Worm (Caenorhabditis elegans): Measurements from ENCODE around the gene sru-39.
A peak's percentile ranks its signal among the peaks of the same experiment; 100 is the strongest.

The sru-39 gene

ce11 chrV:9789657-9790261 lies 13.5 kb upstream of the sru-39 start, which contains the start of gene ztf-7:
TSS of gene ztf-7 (minus strand) at chrV:9789707.
- TF ChIP-seq drap-1 (GFP tag; optimal IDR thresholded peaks at IDR 0.05): no peak
- TF ChIP-seq mls-2 (tag; optimal IDR thresholded peaks at IDR 0.05): no peak
- no peak for TF ChIP-seq elt-3 (tag; optimal IDR thresholded peaks at IDR 0.05)
- no peak for TF ChIP-seq ham-2 (GFP tag; optimal IDR thresholded peaks at IDR 0.05)
- peak; percentile 72 for TF ChIP-seq hlh-1 (tag; optimal IDR thresholded peaks at IDR 0.05)
- TF ChIP-seq ces-1 (GFP tag; optimal IDR thresholded peaks at IDR 0.05): no peak
- no peak for TF ChIP-seq mab-5 (tag; optimal IDR thresholded peaks at IDR 0.05)
- TF ChIP-seq nhr-2 (tag; optimal IDR thresholded peaks at IDR 0.05): no peak
- TF ChIP-seq unc-62 (GFP tag; optimal IDR thresholded peaks at IDR 0.05): peak; percentile 67
- TF ChIP-seq lin-32 (GFP tag; optimal IDR thresholded peaks at IDR 0.05): peak; percentile 4
- TF ChIP-seq nhr-76 (tag; optimal IDR thresholded peaks at IDR 0.05): no peak
- TF ChIP-seq pha-4 (tag; optimal IDR thresholded peaks at IDR 0.05): peak; percentile 84
- no peak for TF ChIP-seq unc-120 (tag; optimal IDR thresholded peaks at IDR 0.05; ENCODE audit: poor library complexity, severe bottlenecking)
- no peak for TF ChIP-seq zip-8 (tag; optimal IDR thresholded peaks at IDR 0.05)
- TF ChIP-seq unc-39 (tag; optimal IDR thresholded peaks at IDR 0.05): no peak
- no peak for TF ChIP-seq elt-1 (tag; optimal IDR thresholded peaks at IDR 0.05; ENCODE audit: borderline replicate concordance, insufficient read depth)
- TF ChIP-seq tbx-8 (GFP tag; optimal IDR thresholded peaks at IDR 0.05): no peak
- TF ChIP-seq nhr-28 (tag; optimal IDR thresholded peaks at IDR 0.05): no peak
- TF ChIP-seq cnd-1 (tag; optimal IDR thresholded peaks at IDR 0.05): no peak
- no peak for TF ChIP-seq M03D4.4 (tag; optimal IDR thresholded peaks at IDR 0.05)
- TF ChIP-seq bed-3 (GFP tag; optimal IDR thresholded peaks at IDR 0.05): no peak
- peak; percentile 68 for TF ChIP-seq sptf-1 (tag; optimal IDR thresholded peaks at IDR 0.05)
- TF ChIP-seq nhr-237 (tag; optimal IDR thresholded peaks at IDR 0.05): peak; percentile 42
- no peak for TF ChIP-seq sem-2 (GFP tag; optimal IDR thresholded peaks at IDR 0.05)
- no peak for TF ChIP-seq snpc-4 (tag; optimal IDR thresholded peaks at IDR 0.05)
- TF ChIP-seq mep-1 (tag; optimal IDR thresholded peaks at IDR 0.05): peak; percentile 92
- TF ChIP-seq lsy-2 (tag; optimal IDR thresholded peaks at IDR 0.05): no peak
- TF ChIP-seq ceh-39 (tag; optimal IDR thresholded peaks at IDR 0.05): no peak
- TF ChIP-seq ztf-11 (tag; optimal IDR thresholded peaks at IDR 0.05): no peak
- TF ChIP-seq flh-1 (GFP tag; optimal IDR thresholded peaks at IDR 0.05): no peak
- TF ChIP-seq lin-13 (tag; optimal IDR thresholded peaks at IDR 0.05): peak; percentile 84
- no peak for TF ChIP-seq blmp-1 (tag; optimal IDR thresholded peaks at IDR 0.05)
- no peak for TF ChIP-seq nhr-12 (tag; optimal IDR thresholded peaks at IDR 0.05)
- TF ChIP-seq ceh-43 (GFP tag; optimal IDR thresholded peaks at IDR 0.05): no peak
- TF ChIP-seq ceh-83 (GFP tag; optimal IDR thresholded peaks at IDR 0.05): no peak

ce11 chrV:9791332-9791731 lies 11.9 kb upstream of the sru-39 start, which contains the start of gene lipl-2:
TSS of gene lipl-2 (plus strand) at chrV:9791567.
- TF ChIP-seq flh-1 (GFP tag; optimal IDR thresholded peaks at IDR 0.05) (no peak), ztf-11 (tag; optimal IDR thresholded peaks at IDR 0.05) (no peak), drap-1 (GFP tag; optimal IDR thresholded peaks at IDR 0.05) (no peak), ceh-43 (GFP tag; optimal IDR thresholded peaks at IDR 0.05) (no peak)

- TF ChIP-seq ztf-11 (tag; optimal IDR thresholded peaks at IDR 0.05) (no peak), unc-39 (tag; optimal IDR thresholded peaks at IDR 0.05) (no peak), unc-120 (tag; optimal IDR thresholded peaks at IDR 0.05; ENCODE audit: poor library complexity, severe bottlenecking) (no peak), drap-1 (GFP tag; optimal IDR thresholded peaks at IDR 0.05) (no peak), M03D4.4 (tag; optimal IDR thresholded peaks at IDR 0.05) (no peak), zip-8 (tag; optimal IDR thresholded peaks at IDR 0.05) (no peak), ces-1 (GFP tag; optimal IDR thresholded peaks at IDR 0.05) (no peak), sptf-1 (tag; optimal IDR thresholded peaks at IDR 0.05) (no peak), mep-1 (tag; optimal IDR thresholded peaks at IDR 0.05) (no peak), cnd-1 (tag; optimal IDR thresholded peaks at IDR 0.05) (no peak)
These were observed 8.3 kb upstream of the sru-39 start for ce11 chrV:9794997-9795396.

ce11 chrV:9796002-9796401 lies 7.3 kb upstream of the sru-39 start:
- TF ChIP-seq bed-3 (GFP tag; optimal IDR thresholded peaks at IDR 0.05) (no peak), ces-1 (GFP tag; optimal IDR thresholded peaks at IDR 0.05) (peak; percentile 17), nhr-12 (tag; optimal IDR thresholded peaks at IDR 0.05) (no peak)
